Worm (Caenorhabditis elegans) whole organism, L1 larva: ENCODE measurements around the gene K09E9.3.

Experiments used
- C04F5.9 ChIP-seq: sonication (generic microtip); optimal IDR thresholded peaks from 2 replicates; lab custom pipeline; 2016; ENCODE audit warnings: missing genetic modification characterization, missing compliant biosample characterization
- C16A3.4 ChIP-seq: fragments of 150-350 bp; optimal IDR thresholded peaks from 2 replicates; lab custom pipeline; 2014; ENCODE audit warnings: missing biosample characterization, missing genetic modification characterization
- C34B4.2 ChIP-seq: sonication (generic microtip); optimal IDR thresholded peaks from 2 replicates; lab custom pipeline; 2017; ENCODE audit warnings: mild to moderate bottlenecking, missing genetic modification characterization, missing compliant biosample characterization
- F16B12.6 ChIP-seq: fragments of 150-350 bp; optimal IDR thresholded peaks from 2 replicates; lab custom pipeline; 2014; ENCODE audit warnings: missing biosample characterization, missing genetic modification characterization
- aly-2 ChIP-seq: fragments of 150-350 bp; optimal IDR thresholded peaks from 2 replicates; lab custom pipeline; 2014; ENCODE audit warnings: missing biosample characterization, missing genetic modification characterization
- ama-1 ChIP-seq: fragments of 150-350 bp; optimal IDR thresholded peaks from 2 replicates; lab custom pipeline; 2014
- blmp-1 ChIP-seq: fragments of 150-350 bp; optimal IDR thresholded peaks from 2 replicates; lab custom pipeline; 2014; ENCODE audit warnings: missing biosample characterization, missing genetic modification characterization
- ceh-63 ChIP-seq: fragments of 200-800 bp; sonication (Bioruptor generic); optimal IDR thresholded peaks from 2 replicates; lab custom pipeline; 2018; ENCODE audit warnings: mild to moderate bottlenecking, missing genetic modification characterization, missing compliant biosample characterization
- ceh-8 ChIP-seq: fragments of 200-800 bp; sonication (Bioruptor generic); optimal IDR thresholded peaks from 2 replicates; lab custom pipeline; 2018; ENCODE audit warnings: mild to moderate bottlenecking, missing genetic modification characterization, moderate library complexity, missing compliant biosample characterization
- ceh-90 ChIP-seq: sonication (generic microtip); optimal IDR thresholded peaks from 2 replicates; lab custom pipeline; 2016; ENCODE audit warnings: missing genetic modification characterization, missing compliant biosample characterization
- dpl-1 ChIP-seq, 3 experiments: fragments of 150-350 bp in 2 of 3; sonication (generic microtip) in 1 of 3; optimal IDR thresholded peaks; 2 replicates each; lab custom pipeline; 2014 to 2017; ENCODE audit warnings: missing biosample characterization in 3 of 3, missing genetic modification characterization in 3 of 3, missing genetic modification reagents in 3 of 3
- dsc-1 ChIP-seq: sonication (generic microtip); optimal IDR thresholded peaks from 2 replicates; lab custom pipeline; 2016; ENCODE audit warnings: mild to moderate bottlenecking, missing genetic modification characterization, missing compliant biosample characterization
- efl-3 ChIP-seq: fragments of 200-800 bp; sonication (Bioruptor generic); optimal IDR thresholded peaks from 2 replicates; lab custom pipeline; 2018; ENCODE audit warnings: mild to moderate bottlenecking, missing genetic modification characterization, missing compliant biosample characterization
- egl-13 ChIP-seq: sonication (generic microtip); optimal IDR thresholded peaks from 2 replicates; lab custom pipeline; 2016; ENCODE audit warnings: missing genotype, missing genetic modification reagents, missing genetic modification characterization, missing compliant biosample characterization
- egl-27 ChIP-seq, 2 experiments: fragments of 150-350 bp in 1 of 2; sonication (generic microtip); optimal IDR thresholded peaks; 3 replicates each; lab custom pipeline; 2017 to 2018; ENCODE audit warnings: missing biosample characterization in 2 of 2, missing genetic modification characterization in 2 of 2, missing genetic modification reagents in 2 of 2
- elt-2 ChIP-seq: sonication (generic microtip); optimal IDR thresholded peaks from 2 replicates; lab custom pipeline; 2016; ENCODE audit warnings: missing genetic modification characterization, mild to moderate bottlenecking, inconsistent platforms, missing compliant biosample characterization, missing genetic modification reagents
- ets-5 ChIP-seq: fragments of 200-800 bp; sonication (Bioruptor generic); IDR thresholded peaks from 2 replicates; pipeline ENCODE4 v1.3.6; 2022; ENCODE audit warnings: missing genetic modification characterization, missing compliant biosample characterization
- fkh-4 ChIP-seq: sonication (generic microtip); optimal IDR thresholded peaks from 2 replicates; lab custom pipeline; 2016; ENCODE audit warnings: missing compliant biosample characterization, missing genetic modification characterization, borderline replicate concordance
- fkh-8 ChIP-seq: sonication (generic microtip); optimal IDR thresholded peaks from 2 replicates; lab custom pipeline; 2016; ENCODE audit warnings: mild to moderate bottlenecking, missing genetic modification characterization, missing compliant biosample characterization
- hlh-17 ChIP-seq: fragments of 200-800 bp; sonication (Bioruptor generic); optimal IDR thresholded peaks from 2 replicates; lab custom pipeline; 2018; ENCODE audit warnings: missing genetic modification characterization, mild to moderate bottlenecking, missing compliant biosample characterization, moderate library complexity, borderline replicate concordance
- hpl-2 ChIP-seq: fragments of 150-350 bp; optimal IDR thresholded peaks from 2 replicates; lab custom pipeline; 2014; ENCODE audit warnings: missing biosample characterization, missing genetic modification reagents, missing genetic modification characterization
- isw-1 ChIP-seq: fragments of 200-800 bp; sonication (Bioruptor generic); IDR thresholded peaks from 2 replicates; pipeline ENCODE4 v1.3.6; 2022; ENCODE audit warnings: missing genetic modification characterization, missing compliant biosample characterization
- lsy-2 ChIP-seq, 2 experiments: fragments of 150-350 bp; optimal IDR thresholded peaks; 2 replicates each; lab custom pipeline; 2014; ENCODE audit warnings: missing biosample characterization in 2 of 2, missing genetic modification characterization in 2 of 2
- mab-9 ChIP-seq: fragments of 200-800 bp; sonication (Bioruptor generic); IDR thresholded peaks from 2 replicates; pipeline ENCODE4 v1.3.6; 2022; ENCODE audit warnings: missing genetic modification reagents, missing genetic modification characterization, missing compliant biosample characterization
- mef-2 ChIP-seq: fragments of 150-350 bp; optimal IDR thresholded peaks from 2 replicates; lab custom pipeline; 2014; ENCODE audit warnings: missing biosample characterization, missing genetic modification characterization
- nhr-11 ChIP-seq: fragments of 150-350 bp; optimal IDR thresholded peaks from 2 replicates; lab custom pipeline; 2014; ENCODE audit warnings: missing biosample characterization, missing genetic modification characterization
- nhr-20 ChIP-seq: sonication (generic microtip); optimal IDR thresholded peaks from 2 replicates; lab custom pipeline; 2016; ENCODE audit warnings: mild to moderate bottlenecking, missing genetic modification characterization, missing compliant biosample characterization
- nhr-237 ChIP-seq: fragments of 150-350 bp; optimal IDR thresholded peaks from 2 replicates; lab custom pipeline; 2014; ENCODE audit warnings: missing biosample characterization, missing genetic modification characterization
- nhr-76 ChIP-seq: sonication (generic microtip); optimal IDR thresholded peaks from 2 replicates; lab custom pipeline; 2017; ENCODE audit warnings: missing biosample characterization, missing genetic modification characterization
- nhr-77 ChIP-seq: fragments of 150-350 bp; optimal IDR thresholded peaks from 2 replicates; lab custom pipeline; 2014; ENCODE audit warnings: missing biosample characterization, missing genetic modification characterization
- nhr-85 ChIP-seq: sonication (generic microtip); peaks from one replicate; lab custom pipeline; 2016; ENCODE audit warnings: missing genetic modification characterization, inconsistent platforms, missing compliant biosample characterization
- nhr-90 ChIP-seq: sonication (generic microtip); optimal IDR thresholded peaks from 2 replicates; lab custom pipeline; 2016; ENCODE audit warnings: mild to moderate bottlenecking, missing genetic modification characterization, missing compliant biosample characterization; ENCODE audit not compliant: poor library complexity
- pax-3 ChIP-seq: fragments of 200-800 bp; sonication (Bioruptor generic); optimal IDR thresholded peaks from 2 replicates; lab custom pipeline; 2018; ENCODE audit warnings: mild to moderate bottlenecking, missing genetic modification characterization, moderate library complexity, missing compliant biosample characterization
- pqm-1 ChIP-seq: sonication (generic microtip); optimal IDR thresholded peaks from 3 replicates; lab custom pipeline; 2017; ENCODE audit warnings: missing biosample characterization, missing genetic modification characterization
- skn-1 ChIP-seq: fragments of 150-350 bp; optimal IDR thresholded peaks from 2 replicates; lab custom pipeline; 2014; ENCODE audit warnings: missing biosample characterization, missing genetic modification characterization
- snpc-4 ChIP-seq: fragments of 150-350 bp; optimal IDR thresholded peaks from 2 replicates; lab custom pipeline; 2014; ENCODE audit warnings: missing biosample characterization, missing genetic modification characterization
- snu-23 ChIP-seq: sonication (generic microtip); optimal IDR thresholded peaks from 2 replicates; lab custom pipeline; 2016; ENCODE audit warnings: missing genetic modification characterization, missing compliant biosample characterization
- sox-4 ChIP-seq: sonication (generic microtip); optimal IDR thresholded peaks from 2 replicates; lab custom pipeline; 2016; ENCODE audit warnings: missing genetic modification characterization, missing compliant biosample characterization
- tbx-2 ChIP-seq: sonication (generic microtip); optimal IDR thresholded peaks from 2 replicates; lab custom pipeline; 2016; ENCODE audit warnings: missing genetic modification characterization, missing compliant biosample characterization
- tlp-1 ChIP-seq: fragments of 150-350 bp; optimal IDR thresholded peaks from 2 replicates; lab custom pipeline; 2014; ENCODE audit warnings: missing biosample characterization, missing genetic modification characterization
- unc-30 ChIP-seq: sonication (generic microtip); optimal IDR thresholded peaks from 2 replicates; lab custom pipeline; 2017; ENCODE audit warnings: missing biosample characterization, missing genetic modification characterization
- unc-62 ChIP-seq: fragments of 150-350 bp; optimal IDR thresholded peaks from 2 replicates; lab custom pipeline; 2014; ENCODE audit warnings: missing biosample characterization, missing genetic modification reagents, missing genetic modification characterization
- unc-98 ChIP-seq: fragments of 200-800 bp; sonication (Bioruptor generic); IDR thresholded peaks from 2 replicates; pipeline ENCODE4 v1.3.6; 2022; ENCODE audit warnings: missing genetic modification characterization, missing compliant biosample characterization
- vab-15 ChIP-seq: sonication (generic microtip); optimal IDR thresholded peaks from 2 replicates; lab custom pipeline; 2017; ENCODE audit warnings: missing genotype, mild to moderate bottlenecking, missing genetic modification characterization, missing compliant biosample characterization
- xbp-1 ChIP-seq: sonication (generic microtip); optimal IDR thresholded peaks from 2 replicates; lab custom pipeline; 2016; ENCODE audit warnings: missing genetic modification characterization, missing compliant biosample characterization
- zag-1 ChIP-seq: fragments of 150-350 bp; optimal IDR thresholded peaks from 2 replicates; lab custom pipeline; 2014; ENCODE audit warnings: missing biosample characterization, missing genetic modification characterization
- zip-4 ChIP-seq: fragments of 200-800 bp; sonication (Bioruptor generic); optimal IDR thresholded peaks from 2 replicates; lab custom pipeline; 2018; ENCODE audit warnings: mild to moderate bottlenecking, missing genetic modification characterization, moderate library complexity, missing compliant biosample characterization
- ztf-11 ChIP-seq, 2 experiments: sonication (generic microtip); optimal IDR thresholded peaks; 2 replicates each; lab custom pipeline; 2016 to 2017; ENCODE audit warnings: missing genetic modification characterization in 2 of 2, missing biosample characterization in 1 of 2, missing compliant biosample characterization in 1 of 2
- ztf-4 ChIP-seq: fragments of 150-350 bp; optimal IDR thresholded peaks from 2 replicates; lab custom pipeline; 2014; ENCODE audit warnings: missing biosample characterization, missing genetic modification characterization

The K09E9.3 gene

DNA sequence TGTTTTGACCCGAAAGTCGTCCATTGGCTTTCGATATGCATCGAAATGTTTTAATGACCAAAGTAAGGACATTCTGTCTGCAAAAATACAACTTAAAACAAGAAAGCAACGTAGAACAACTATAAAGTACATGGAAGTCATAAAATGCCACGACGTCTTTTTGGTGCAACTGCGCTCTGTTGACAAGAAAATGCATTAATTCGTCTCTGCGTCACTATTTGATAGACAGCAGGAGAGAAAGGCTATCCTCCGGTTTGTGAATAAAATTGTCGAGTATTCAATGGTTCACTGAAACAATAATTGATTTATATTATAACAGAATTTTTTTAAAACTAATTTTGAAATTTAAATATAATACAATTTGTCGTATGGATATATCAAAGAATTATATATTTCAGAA lies 2.8 kb upstream of the K09E9.3 start, which contains the start of gene ergi-3 (continued):
- TF ChIP-seq fkh-4 (tag; lab: Kevin White, UChicago) (no peak), mab-9 (GFP tag; lab: Robert Waterston, UW) (no peak), dpl-1 (GFP tag; optimal IDR thresholded peaks at IDR 0.05; lab: Kevin White, UChicago) (peak in 2 of 3 experiments; percentile 28 to 57), snpc-4 (peak; percentile 47), egl-27 (tag; optimal IDR thresholded peaks at IDR 0.05; lab: Kevin White, UChicago) (no peak)
- TF ChIP-seq, all 84 proteins: peak for 34

DNA sequence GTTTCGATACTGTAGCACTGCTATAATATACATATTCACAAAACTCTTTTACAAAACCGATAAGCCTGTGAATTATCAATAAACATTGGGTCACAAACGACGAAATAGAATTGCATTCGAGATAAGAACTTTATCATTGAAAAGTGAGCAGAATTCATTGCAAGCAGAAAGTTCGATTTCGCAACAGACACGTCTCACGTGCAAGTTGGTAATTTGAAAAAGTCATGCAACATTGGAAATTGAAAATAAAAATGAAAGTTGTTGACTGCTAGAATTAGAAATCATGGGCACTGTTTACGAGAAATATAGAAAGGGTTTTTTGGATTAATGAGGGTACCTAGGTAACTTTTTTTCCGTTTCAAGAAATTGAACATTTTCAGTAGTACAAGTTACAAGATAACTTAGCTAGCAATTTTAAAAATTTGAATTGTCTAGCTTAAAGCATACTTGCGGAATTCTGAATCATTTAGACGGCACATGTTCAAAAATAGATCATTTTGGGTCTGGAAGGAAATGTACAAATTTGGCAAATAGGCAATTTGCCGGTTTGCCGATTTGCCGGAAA lies 3.0 kb downstream of the K09E9.3 start:
- TF ChIP-seq nhr-237 (tag; lab: Kevin White, UChicago) (no peak), egl-27 (tag; optimal IDR thresholded peaks at IDR 0.05; lab: Kevin White, UChicago) (no peak), dpl-1 (GFP tag; optimal IDR thresholded peaks at IDR 0.05; lab: Kevin White, UChicago) (peak in 1 of 3 experiments; percentile 7), unc-30 (no peak), ama-1 (lab: Kevin White, UChicago) (peak; percentile 42), ceh-90 (tag; lab: Kevin White, UChicago) (no peak), tlp-1 (no peak), skn-1 (tag; lab: Kevin White, UChicago) (peak; percentile 63), unc-62 (no peak), egl-13 (tag; lab: Kevin White, UChicago) (no peak), blmp-1 (tag; lab: Kevin White, UChicago) (peak; percentile 46), tbx-2 (tag; lab: Kevin White, UChicago) (no peak), F16B12.6 (tag; lab: Kevin White, UChicago) (no peak), ceh-8 (GFP tag; lab: Kevin White, UChicago) (no peak), ztf-11 (tag; optimal IDR thresholded peaks at IDR 0.05; lab: Kevin White, UChicago) (no peak), lsy-2 (tag; optimal IDR thresholded peaks at IDR 0.05; lab: Kevin White, UChicago) (peak; percentile 38 to 50), unc-98 (GFP tag; lab: Robert Waterston, UW) (no peak), mab-9 (GFP tag; lab: Robert Waterston, UW) (peak; percentile 35; the same call in 1 of the 2 replicates), ceh-63 (no peak), mef-2 (tag; lab: Kevin White, UChicago) (no peak), aly-2 (tag; lab: Kevin White, UChicago) (peak; percentile 98), isw-1 (GFP tag; lab: Robert Waterston, UW) (no peak), C34B4.2 (tag; lab: Kevin White, UChicago) (no peak), pax-3 (peak; percentile 51), hlh-17 (GFP tag; lab: Kevin White, UChicago) (no peak), snu-23 (GFP tag; lab: Kevin White, UChicago) (peak; percentile 55), nhr-85 (tag; lab: Kevin White, UChicago) (peak; percentile 18), nhr-90 (tag; lab: Kevin White, UChicago) (peak; percentile 71), nhr-77 (tag; lab: Kevin White, UChicago) (no peak), nhr-11 (tag; lab: Kevin White, UChicago) (no peak), nhr-20 (tag; lab: Kevin White, UChicago) (peak; percentile 76), C04F5.9 (tag; lab: Kevin White, UChicago) (no peak), sox-4 (tag; lab: Kevin White, UChicago) (no peak), dsc-1 (no peak), pqm-1 (tag; lab: Kevin White, UChicago) (peak; percentile 84), elt-2 (peak; percentile 99), nhr-76 (tag; lab: Kevin White, UChicago) (no peak), hpl-2 (peak; percentile 84), C16A3.4 (peak; percentile 31), fkh-8 (tag; lab: Kevin White, UChicago) (peak; percentile 72), ztf-4 (tag; lab: Kevin White, UChicago) (peak; percentile 44), fkh-4 (tag; lab: Kevin White, UChicago) (no peak), zip-4 (GFP tag; lab: Kevin White, UChicago) (peak; percentile 76), efl-3 (no peak), snpc-4 (peak; percentile 37), xbp-1 (tag; lab: Kevin White, UChicago) (no peak), zag-1 (tag; lab: Kevin White, UChicago) (no peak), ets-5 (GFP tag; lab: Robert Waterston, UW) (no peak), vab-15 (tag; lab: Kevin White, UChicago) (no peak)
